Fruit fly (Drosophila melanogaster): ENCODE data around the gene nol.

- TF ChIP-seq psq (optimal IDR thresholded peaks at IDR 0.05) (no peak), Sin3A (optimal IDR thresholded peaks at IDR 0.05) (no peak), ttk (optimal IDR thresholded peaks at IDR 0.05) (no peak), h (optimal IDR thresholded peaks at IDR 0.05) (no peak), insv (optimal IDR thresholded peaks at IDR 0.05) (no peak), Myc (optimal IDR thresholded peaks at IDR 0.05) (no peak)
Measured at dm6 chr3L:11109454-11109853, 21.2 kb upstream of the nol start, which contains the start of the genes CG34012 and emei.

Data from Kc167 (cell line).